Fruit fly (Drosophila melanogaster) whole organism, embryonic: ENCODE results near the gene msb1l.

ENCODE experiments used
- B-H2 ChIP-seq: fragments of 200-800 bp; sonication (Bioruptor generic); optimal IDR thresholded peaks from 2 replicates; lab custom pipeline; 2018; ENCODE audit warnings: missing biosample characterization, mild to moderate bottlenecking, missing genetic modification characterization
- CG10209 ChIP-seq: fragments of 200-800 bp; sonication (Bioruptor generic); optimal IDR thresholded peaks from 3 replicates; lab custom pipeline; 2017; ENCODE audit warnings: missing biosample characterization, mild to moderate bottlenecking, missing genetic modification characterization, missing genetic modification reagents
- CG10565 ChIP-seq: fragments of 200-800 bp; sonication (Bioruptor generic); optimal IDR thresholded peaks from 3 replicates; lab custom pipeline; 2016; ENCODE audit warnings: missing biosample characterization, mild to moderate bottlenecking, missing genetic modification characterization
- CG12391 ChIP-seq: fragments of 200-800 bp; sonication (Bioruptor generic); optimal IDR thresholded peaks from 3 replicates; lab custom pipeline; 2018; ENCODE audit warnings: missing biosample characterization, mild to moderate bottlenecking, missing genetic modification characterization, moderate library complexity
- CG1529 ChIP-seq: fragments of 200-800 bp; sonication (Bioruptor generic); optimal IDR thresholded peaks from 3 replicates; lab custom pipeline; 2018; ENCODE audit warnings: missing biosample characterization, missing genetic modification characterization
- CG16813 ChIP-seq: fragments of 200-800 bp; sonication (Bioruptor generic); IDR thresholded peaks from 3 replicates; pipeline ENCODE4 v1.3.6; 2022; ENCODE audit warnings: missing biosample characterization, missing genetic modification characterization; ENCODE audit not compliant: partially characterized antibody
- CG2678 ChIP-seq: fragments of 200-800 bp; sonication (Bioruptor generic); optimal IDR thresholded peaks from 3 replicates; lab custom pipeline; 2019; ENCODE audit warnings: missing biosample characterization, mild to moderate bottlenecking, missing genetic modification characterization, moderate library complexity
- CG4282 ChIP-seq: fragments of 200-800 bp; sonication (Bioruptor generic); optimal IDR thresholded peaks from 2 replicates; lab custom pipeline; 2016; ENCODE audit warnings: missing biosample characterization, missing genetic modification characterization
- CG4820 ChIP-seq: fragments of 200-800 bp; sonication (Bioruptor generic); optimal IDR thresholded peaks from 3 replicates; lab custom pipeline; 2016; ENCODE audit warnings: missing biosample characterization, missing genetic modification characterization
- CG8089 ChIP-seq: fragments of 200-800 bp; sonication (Bioruptor generic); optimal IDR thresholded peaks from 3 replicates; lab custom pipeline; 2016; ENCODE audit warnings: missing biosample characterization, missing genetic modification characterization
- CG9817 ChIP-seq: fragments of 200-800 bp; sonication (Bioruptor generic); optimal IDR thresholded peaks from 2 replicates; lab custom pipeline; 2018; ENCODE audit warnings: missing biosample characterization, mild to moderate bottlenecking, missing genetic modification characterization, moderate library complexity
- CHES-1-like ChIP-seq: fragments of 200-800 bp; sonication (Bioruptor generic); optimal IDR thresholded peaks from 2 replicates; lab custom pipeline; 2016; ENCODE audit warnings: missing biosample characterization, missing genetic modification characterization
- CoRest ChIP-seq: fragments of 200-800 bp; sonication (Bioruptor generic); optimal IDR thresholded peaks from 3 replicates; lab custom pipeline; 2018; ENCODE audit warnings: missing biosample characterization, mild to moderate bottlenecking, missing genetic modification characterization, moderate library complexity
- D19B ChIP-seq: fragments of 200-800 bp; sonication (Bioruptor generic); optimal IDR thresholded peaks from 2 replicates; lab custom pipeline; 2017; ENCODE audit warnings: missing biosample characterization, mild to moderate bottlenecking, missing genetic modification characterization
- Dfd ChIP-seq, 2 experiments: fragments of >200 bp; optimal IDR thresholded peaks; 2 replicates each; lab custom pipeline; 2017; ENCODE audit warnings: missing biosample characterization in 2 of 2, missing genetic modification characterization in 2 of 2
- Dp ChIP-seq: fragments of 200-800 bp; sonication (Bioruptor generic); optimal IDR thresholded peaks from 2 replicates; lab custom pipeline; 2018; ENCODE audit warnings: missing biosample characterization, mild to moderate bottlenecking, missing genetic modification characterization, moderate library complexity
- Dref ChIP-seq: fragments of 200-800 bp; sonication (Bioruptor generic); IDR thresholded peaks from 2 replicates; pipeline ENCODE4 v1.3.6; 2022; ENCODE audit warnings: missing biosample characterization, missing genetic modification characterization
- ERR ChIP-seq: fragments of 200-800 bp; sonication (Bioruptor generic); optimal IDR thresholded peaks from 2 replicates; lab custom pipeline; 2016; ENCODE audit warnings: missing biosample characterization, missing genetic modification characterization
- Fer2 ChIP-seq: fragments of 200-800 bp; sonication (Bioruptor generic); optimal IDR thresholded peaks from 2 replicates; lab custom pipeline; 2018; ENCODE audit warnings: missing biosample characterization, mild to moderate bottlenecking, missing genetic modification characterization, moderate library complexity
- Hr78 ChIP-seq, 2 experiments: fragments of 200-800 bp in 1 of 2; fragments of >200 bp in 1 of 2; sonication (Bioruptor generic) in 1 of 2; optimal IDR thresholded peaks; 2 replicates each; lab custom pipeline; 2017 to 2019; ENCODE audit warnings: missing biosample characterization in 2 of 2, missing genetic modification characterization in 2 of 2, mild to moderate bottlenecking in 1 of 2, moderate library complexity in 1 of 2
- MESR4 ChIP-seq: fragments of 200-800 bp; sonication (Bioruptor generic); optimal IDR thresholded peaks from 2 replicates; lab custom pipeline; 2018; ENCODE audit warnings: missing biosample characterization, mild to moderate bottlenecking, missing genetic modification characterization, moderate library complexity
- Med ChIP-seq: fragments of 200-800 bp; sonication (Bioruptor generic); peaks from one replicate; lab custom pipeline; 2016; ENCODE audit warnings: missing biosample characterization, missing genetic modification characterization, mild to moderate bottlenecking, inconsistent platforms, moderate library complexity
- Oaz ChIP-seq: fragments of 200-800 bp; sonication (Bioruptor generic); IDR thresholded peaks from 2 replicates; pipeline ENCODE4 v1.3.6; 2022; ENCODE audit warnings: missing biosample characterization, missing genetic modification characterization
- Rx ChIP-seq: fragments of 200-800 bp; sonication (Bioruptor generic); IDR thresholded peaks from 2 replicates; pipeline ENCODE4 v1.3.6; 2022; ENCODE audit warnings: missing biosample characterization, missing genetic modification characterization
- Sox102F ChIP-seq: fragments of 200-800 bp; sonication (Bioruptor generic); optimal IDR thresholded peaks from 2 replicates; lab custom pipeline; 2018; ENCODE audit warnings: missing biosample characterization, mild to moderate bottlenecking, missing genetic modification characterization, moderate library complexity
- Sry-δ ChIP-seq: fragments of 200-800 bp; sonication (Bioruptor generic); optimal IDR thresholded peaks from 2 replicates; lab custom pipeline; 2016; ENCODE audit warnings: missing biosample characterization, missing genetic modification characterization
- TFAM ChIP-seq: fragments of 200-800 bp; sonication (Bioruptor generic); optimal IDR thresholded peaks from 2 replicates; lab custom pipeline; 2017; ENCODE audit warnings: missing biosample characterization, missing genetic modification characterization, inconsistent platforms
- al ChIP-seq: fragments of 200-800 bp; sonication (Bioruptor generic); IDR thresholded peaks from 2 replicates; pipeline ENCODE4 v1.3.6; 2022; ENCODE audit warnings: missing biosample characterization, missing genetic modification characterization
- amos ChIP-seq: fragments of 200-800 bp; sonication (Bioruptor generic); IDR thresholded peaks from 2 replicates; pipeline ENCODE4 v1.3.6; 2022; ENCODE audit warnings: missing biosample characterization, missing genetic modification characterization; ENCODE audit not compliant: partially characterized antibody
- cato ChIP-seq: fragments of 200-800 bp; sonication (Bioruptor generic); optimal IDR thresholded peaks from 2 replicates; lab custom pipeline; 2016; ENCODE audit warnings: missing biosample characterization, missing genetic modification characterization, borderline replicate concordance
- ci ChIP-seq: fragments of 200-800 bp; sonication (Bioruptor generic); IDR thresholded peaks from 3 replicates; pipeline ENCODE4 v1.3.6; 2022; ENCODE audit warnings: missing biosample characterization, missing genetic modification characterization
- crc ChIP-seq: fragments of 200-800 bp; sonication (Bioruptor generic); optimal IDR thresholded peaks from 2 replicates; lab custom pipeline; 2016; ENCODE audit warnings: missing biosample characterization, missing genetic modification characterization
- crp ChIP-seq, 2 experiments: fragments of 200-800 bp; sonication (Bioruptor generic); optimal IDR thresholded peaks; 2 replicates in 1 of 2; 3 replicates in 1 of 2; lab custom pipeline; 2017; ENCODE audit warnings: missing biosample characterization in 2 of 2, missing genetic modification characterization in 2 of 2, mild to moderate bottlenecking in 1 of 2, moderate library complexity in 1 of 2
- cwo ChIP-seq: fragments of 200-800 bp; sonication (Bioruptor generic); optimal IDR thresholded peaks from 3 replicates; lab custom pipeline; 2017; ENCODE audit warnings: missing biosample characterization, missing genetic modification characterization, mild to moderate bottlenecking, moderate library complexity, missing genetic modification reagents
- dmrt99B ChIP-seq: fragments of 200-800 bp; sonication (Bioruptor generic); optimal IDR thresholded peaks from 2 replicates; lab custom pipeline; 2018; ENCODE audit warnings: missing biosample characterization, mild to moderate bottlenecking, missing genetic modification characterization, moderate library complexity
- gem ChIP-seq: fragments of 200-800 bp; sonication (Bioruptor generic); optimal IDR thresholded peaks from 2 replicates; lab custom pipeline; 2019; ENCODE audit warnings: missing biosample characterization, mild to moderate bottlenecking, missing genetic modification characterization, moderate library complexity
- gfzf ChIP-seq: fragments of 200-800 bp; sonication (Bioruptor generic); optimal IDR thresholded peaks from 2 replicates; lab custom pipeline; 2016; ENCODE audit warnings: missing biosample characterization, mild to moderate bottlenecking, missing genetic modification characterization, moderate library complexity
- grn ChIP-seq: fragments of 200-800 bp; sonication (Bioruptor generic); optimal IDR thresholded peaks from 3 replicates; lab custom pipeline; 2017; ENCODE audit warnings: missing biosample characterization, missing genetic modification characterization
- ind ChIP-seq: fragments of 200-800 bp; sonication (Bioruptor generic); optimal IDR thresholded peaks from 3 replicates; lab custom pipeline; 2016; ENCODE audit warnings: missing biosample characterization, missing genetic modification characterization
- insv ChIP-seq, 2 experiments: fragments of 200-800 bp; sonication (Bioruptor generic); optimal IDR thresholded peaks; 3 replicates each; lab custom pipeline; 2016 to 2018; ENCODE audit warnings: missing biosample characterization in 2 of 2, missing genetic modification characterization in 2 of 2
- inv ChIP-seq: fragments of 200-800 bp; sonication (Bioruptor generic); IDR thresholded peaks from 2 replicates; pipeline ENCODE4 v1.3.6; 2022; ENCODE audit warnings: missing biosample characterization, missing genetic modification characterization; ENCODE audit not compliant: partially characterized antibody
- lmd ChIP-seq: fragments of 200-800 bp; sonication (Bioruptor generic); IDR thresholded peaks from 2 replicates; pipeline ENCODE4 v1.3.6; 2022; ENCODE audit warnings: missing biosample characterization, missing genetic modification characterization
- mirr ChIP-seq: fragments of 200-800 bp; sonication (Bioruptor generic); optimal IDR thresholded peaks from 3 replicates; lab custom pipeline; 2018; ENCODE audit warnings: missing biosample characterization, mild to moderate bottlenecking, missing genetic modification characterization
- oc ChIP-seq: fragments of 200-800 bp; sonication (Bioruptor generic); optimal IDR thresholded peaks from 2 replicates; lab custom pipeline; 2018; ENCODE audit warnings: missing biosample characterization, mild to moderate bottlenecking, missing genetic modification characterization, moderate library complexity
- sob ChIP-seq: fragments of 200-800 bp; sonication (Bioruptor generic); IDR thresholded peaks from 2 replicates; pipeline ENCODE4 v1.3.6; 2022; ENCODE audit warnings: missing biosample characterization, missing genetic modification characterization
- trem ChIP-seq: fragments of 200-800 bp; optimal IDR thresholded peaks from 3 replicates; lab custom pipeline; 2019; ENCODE audit warnings: missing biosample characterization, mild to moderate bottlenecking, missing genetic modification characterization, moderate library complexity
- trh ChIP-seq: fragments of 200-800 bp; sonication (Bioruptor generic); optimal IDR thresholded peaks from 2 replicates; lab custom pipeline; 2016; ENCODE audit warnings: missing biosample characterization, missing genetic modification characterization
- wek ChIP-seq: fragments of 200-800 bp; sonication (Bioruptor generic); optimal IDR thresholded peaks from 3 replicates; lab custom pipeline; 2018; ENCODE audit warnings: missing biosample characterization, mild to moderate bottlenecking, missing genetic modification characterization, moderate library complexity
- zen ChIP-seq: fragments of 200-800 bp; sonication (Bioruptor generic); optimal IDR thresholded peaks from 3 replicates; lab custom pipeline; 2018; ENCODE audit warnings: missing biosample characterization, mild to moderate bottlenecking, missing genetic modification characterization, moderate library complexity

Gene msb1l

dm6 chr2L:19577187-19577765, at the start of gene msb1l, which contains the start of gene spi (continued):
- TF ChIP-seq sob (GFP tag; lab: Robert Waterston, UW), result peak; percentile 69; the same call in 1 of the 2 replicates
- TF ChIP-seq CG1529 (GFP tag; lab: Kevin White, UChicago), result no peak
- TF ChIP-seq Dref, result peak; percentile 33; the same call in 1 of the 2 replicates
- peak in 1 of 2 experiments; percentile 29 for TF ChIP-seq insv (GFP tag; optimal IDR thresholded peaks at IDR 0.05; lab: Kevin White, UChicago)
- peak; percentile 33 for TF ChIP-seq CG10209 (GFP tag; lab: Kevin White, UChicago)
- TF ChIP-seq zen (tag; lab: Kevin White, UChicago), result peak; percentile 47
- TF ChIP-seq crp (GFP tag; optimal IDR thresholded peaks at IDR 0.05; lab: Kevin White, UChicago), result peak in 1 of 2 experiments; percentile 12
- TF ChIP-seq CG12391 (tag; lab: Kevin White, UChicago), result peak; percentile 81
- no peak for TF ChIP-seq Dfd (GFP tag; optimal IDR thresholded peaks at IDR 0.05; lab: Kevin White, UChicago)
- peak; percentile 62 for TF ChIP-seq ind
- peak; percentile 65 for TF ChIP-seq CG2678 (tag; lab: Kevin White, UChicago)
- TF ChIP-seq trh (GFP tag; lab: Kevin White, UChicago), result no peak
- TF ChIP-seq CG16813, result peak; percentile 62
- TF ChIP-seq Hr78 (GFP tag; optimal IDR thresholded peaks at IDR 0.05; lab: Kevin White, UChicago), result no peak
- peak; percentile 71 for TF ChIP-seq B-H2 (GFP tag; lab: Kevin White, UChicago)
- no peak for TF ChIP-seq CG8089 (GFP tag; lab: Kevin White, UChicago)
- TF ChIP-seq D19B (GFP tag; lab: Kevin White, UChicago), result peak; percentile 27
- peak; percentile 56; the same call in 1 of the 2 replicates for TF ChIP-seq inv (GFP tag; lab: Robert Waterston, UW)
- TF ChIP-seq crc (GFP tag; lab: Kevin White, UChicago), result no peak
- TF ChIP-seq MESR4 (GFP tag; lab: Kevin White, UChicago), result peak; percentile 71
- TF ChIP-seq Sox102F (GFP tag; lab: Kevin White, UChicago), result peak; percentile 50
- TF ChIP-seq CG10565 (GFP tag; lab: Kevin White, UChicago), result no peak
- TF ChIP-seq Rx (GFP tag; lab: Robert Waterston, UW), result no peak
- TF ChIP-seq CG9817 (tag; lab: Kevin White, UChicago), result peak; percentile 65
- no peak for TF ChIP-seq CHES-1-like
- peak; percentile 36 for TF ChIP-seq dmrt99B (tag; lab: Kevin White, UChicago)
- TF ChIP-seq Sry-δ (GFP tag; lab: Kevin White, UChicago), result peak; percentile 76
- peak; percentile 6 for TF ChIP-seq gfzf (GFP tag; lab: Kevin White, UChicago)
- peak; percentile 42 for TF ChIP-seq Fer2 (tag; lab: Kevin White, UChicago)
- TF ChIP-seq ERR (GFP tag; lab: Kevin White, UChicago), result no peak
- TF ChIP-seq trem (tag; lab: Kevin White, UChicago), result peak; percentile 74
- TF ChIP-seq lmd (GFP tag; lab: Robert Waterston, UW), result peak; percentile 41; the same call in 1 of the 2 replicates
- TF ChIP-seq CG4282 (GFP tag; lab: Kevin White, UChicago), result no peak
- no peak for TF ChIP-seq oc (tag; lab: Kevin White, UChicago)
- no peak for TF ChIP-seq TFAM (GFP tag; lab: Kevin White, UChicago)
- no peak for TF ChIP-seq Oaz
- TF ChIP-seq al (GFP tag; lab: Robert Waterston, UW), result peak; percentile 55
- peak; percentile 73 for TF ChIP-seq gem
- peak; percentile 46 for TF ChIP-seq CG4820
- peak; percentile 21 for TF ChIP-seq cato (GFP tag; lab: Kevin White, UChicago)
- TF ChIP-seq amos, result peak; percentile 67
- no peak for TF ChIP-seq wek (GFP tag; lab: Kevin White, UChicago)
- TF ChIP-seq Med, result peak; percentile 70
- TF ChIP-seq CoRest (tag; lab: Kevin White, UChicago), result peak; percentile 81
- no peak for TF ChIP-seq grn (GFP tag; lab: Kevin White, UChicago)
- TF ChIP-seq ci (GFP tag; lab: Robert Waterston, UW), result no peak
- peak; percentile 83 for TF ChIP-seq Dp (GFP tag; lab: Kevin White, UChicago)
- peak; percentile 25 for TF ChIP-seq cwo (GFP tag; lab: Kevin White, UChicago)
- TF ChIP-seq mirr, result no peak
